Worm (Caenorhabditis elegans) whole organism, L4 larva: ENCODE measurements around the gene H08M01.1.
"Not testable (repeated sequence)": the region's sequence is repeated elsewhere in the genome, so short reads cannot be mapped to it uniquely, and the experiment has no call there.

Source experiments
- Y5F2A.4 ChIP-seq: fragments of 200-800 bp; sonication (Bioruptor generic); optimal IDR thresholded peaks from 2 replicates; lab custom pipeline; 2018; ENCODE audit warnings: mild to moderate bottlenecking, missing genetic modification characterization, missing compliant biosample characterization
- duxl-1 ChIP-seq: sonication (generic microtip); optimal IDR thresholded peaks from 2 replicates; lab custom pipeline; 2016; ENCODE audit warnings: mild to moderate bottlenecking, missing genetic modification characterization, moderate library complexity, missing compliant biosample characterization; ENCODE audit not compliant: poor library complexity
- fkh-10 ChIP-seq: fragments of 150-350 bp; optimal IDR thresholded peaks from 2 replicates; lab custom pipeline; 2014; ENCODE audit warnings: missing biosample characterization, missing genetic modification reagents, missing genetic modification characterization
- lin-39 ChIP-seq: fragments of 150-350 bp; optimal IDR thresholded peaks from 2 replicates; lab custom pipeline; 2014; ENCODE audit warnings: missing biosample characterization, missing genetic modification reagents, missing genetic modification characterization
- nhr-11 ChIP-seq: fragments of 150-350 bp; optimal IDR thresholded peaks from 2 replicates; lab custom pipeline; 2014; ENCODE audit warnings: missing biosample characterization, missing genetic modification characterization
- nhr-237 ChIP-seq: sonication (generic microtip); optimal IDR thresholded peaks from 2 replicates; lab custom pipeline; 2017; ENCODE audit warnings: missing biosample characterization, missing genetic modification characterization
- nhr-48 ChIP-seq: sonication (generic microtip); optimal IDR thresholded peaks from 2 replicates; lab custom pipeline; 2016; ENCODE audit warnings: mild to moderate bottlenecking, missing genetic modification characterization, missing compliant biosample characterization

ce11 chrIV:13855361-13855918 is 19.2 kb upstream of the H08M01.1 start:
- TF ChIP-seq Y5F2A.4 (GFP tag; lab: Kevin White, UChicago); nhr-11 (tag; lab: Kevin White, UChicago); nhr-48; duxl-1 (tag; lab: Kevin White, UChicago); fkh-10 (GFP tag; lab: Kevin White, UChicago); lin-39 (tag; lab: Kevin White, UChicago); nhr-237: not testable (repeated sequence)
